Fruit fly (Drosophila melanogaster) whole organism, prepupa: Measurements from ENCODE around the gene CG5882.

Experiments used
- CG10631 ChIP-seq: fragments of 200-800 bp; sonication (Bioruptor generic); optimal IDR thresholded peaks from 2 replicates; lab custom pipeline; 2016; ENCODE audit warnings: missing biosample characterization, missing genetic modification characterization
- CG10669 ChIP-seq: fragments of 200-800 bp; sonication (Bioruptor generic); optimal IDR thresholded peaks from 3 replicates; lab custom pipeline; 2018; ENCODE audit warnings: missing biosample characterization, mild to moderate bottlenecking, missing genetic modification characterization, moderate library complexity
- CG11294 ChIP-seq: fragments of 200-800 bp; sonication (Bioruptor generic); IDR thresholded peaks from 2 replicates; pipeline ENCODE4 v1.3.6; 2022; ENCODE audit warnings: missing biosample characterization, missing genetic modification characterization
- CG15336 ChIP-seq: fragments of 200-800 bp; sonication (Bioruptor generic); IDR thresholded peaks from 2 replicates; pipeline ENCODE4 v1.3.6; 2022; ENCODE audit warnings: missing biosample characterization, missing genetic modification characterization
- CG1621 ChIP-seq: fragments of 200-800 bp; sonication (Bioruptor generic); optimal IDR thresholded peaks from 3 replicates; lab custom pipeline; 2018; ENCODE audit warnings: missing biosample characterization, mild to moderate bottlenecking, missing genetic modification characterization
- CG16779 ChIP-seq: fragments of 200-800 bp; sonication (Bioruptor generic); optimal IDR thresholded peaks from 3 replicates; lab custom pipeline; 2017; ENCODE audit warnings: missing biosample characterization, mild to moderate bottlenecking, missing genetic modification characterization
- CG3032 ChIP-seq: fragments of 200-800 bp; optimal IDR thresholded peaks from 2 replicates; lab custom pipeline; 2019; ENCODE audit warnings: missing biosample characterization, mild to moderate bottlenecking, missing genetic modification characterization, moderate library complexity
- CG31627 ChIP-seq: fragments of 200-800 bp; sonication (Bioruptor generic); optimal IDR thresholded peaks from 3 replicates; lab custom pipeline; 2016; ENCODE audit warnings: missing biosample characterization, missing genetic modification characterization
- CG32006 ChIP-seq: fragments of 200-800 bp; sonication (Bioruptor generic); optimal IDR thresholded peaks from 3 replicates; lab custom pipeline; 2017; ENCODE audit warnings: missing biosample characterization, mild to moderate bottlenecking, missing genetic modification characterization
- CG34406 ChIP-seq: fragments of 200-800 bp; sonication (Bioruptor generic); optimal IDR thresholded peaks from 3 replicates; lab custom pipeline; 2016; ENCODE audit warnings: missing biosample characterization, missing genetic modification characterization
- CG4318 ChIP-seq: fragments of 200-800 bp; sonication (Bioruptor generic); optimal IDR thresholded peaks from 3 replicates; lab custom pipeline; 2017; ENCODE audit warnings: missing biosample characterization, mild to moderate bottlenecking, missing genetic modification characterization
- CG6163 ChIP-seq: fragments of 200-800 bp; sonication (Bioruptor generic); IDR thresholded peaks from 3 replicates; pipeline ENCODE4 v1.3.6; 2022; ENCODE audit warnings: missing biosample characterization, missing genetic modification characterization
- CG6276 ChIP-seq: fragments of 200-800 bp; sonication (Bioruptor generic); optimal IDR thresholded peaks from 2 replicates; lab custom pipeline; 2017; ENCODE audit warnings: missing biosample characterization, mild to moderate bottlenecking, missing genetic modification characterization
- CG6792 ChIP-seq: fragments of 200-800 bp; sonication (Bioruptor generic); optimal IDR thresholded peaks from 3 replicates; lab custom pipeline; 2016; ENCODE audit warnings: missing biosample characterization, missing genetic modification characterization
- CG6808 ChIP-seq: fragments of 200-800 bp; sonication (Bioruptor generic); optimal IDR thresholded peaks from 3 replicates; lab custom pipeline; 2017; ENCODE audit warnings: missing biosample characterization, missing genetic modification characterization, mild to moderate bottlenecking, moderate library complexity, missing genetic modification reagents
- CG6854 ChIP-seq: fragments of 200-800 bp; sonication (Bioruptor generic); optimal IDR thresholded peaks from 2 replicates; lab custom pipeline; 2017; ENCODE audit warnings: missing biosample characterization, mild to moderate bottlenecking, missing genetic modification characterization
- CG7368 ChIP-seq: fragments of 200-800 bp; sonication (Bioruptor generic); optimal IDR thresholded peaks from 3 replicates; lab custom pipeline; 2016; ENCODE audit warnings: missing biosample characterization, missing genetic modification characterization
- CG8119 ChIP-seq: fragments of 200-800 bp; sonication (Bioruptor generic); IDR thresholded peaks from 3 replicates; pipeline ENCODE4 v1.3.6; 2022; ENCODE audit warnings: missing biosample characterization, missing genetic modification characterization
- CG8319 ChIP-seq: fragments of 200-800 bp; sonication (Bioruptor generic); optimal IDR thresholded peaks from 3 replicates; lab custom pipeline; 2016; ENCODE audit warnings: missing biosample characterization, missing genetic modification characterization
- CG8632 ChIP-seq: fragments of 200-800 bp; sonication (Bioruptor generic); optimal IDR thresholded peaks from 3 replicates; lab custom pipeline; 2016; ENCODE audit warnings: missing biosample characterization, missing genetic modification characterization
- CG9139 ChIP-seq: fragments of 200-800 bp; sonication (Bioruptor generic); optimal IDR thresholded peaks from 3 replicates; lab custom pipeline; 2017; ENCODE audit warnings: missing biosample characterization, mild to moderate bottlenecking, missing genetic modification characterization
- Eip78C ChIP-seq: fragments of 200-800 bp; sonication (Bioruptor generic); peaks from one replicate; lab custom pipeline; 2016; ENCODE audit warnings: missing biosample characterization, missing genetic modification characterization
- Eip93F ChIP-seq: fragments of 200-800 bp; sonication (Bioruptor generic); optimal IDR thresholded peaks from 2 replicates; lab custom pipeline; 2016; ENCODE audit warnings: missing biosample characterization, mild to moderate bottlenecking, missing genetic modification characterization
- Ets21C ChIP-seq: fragments of 200-800 bp; sonication (Bioruptor generic); optimal IDR thresholded peaks from 3 replicates; lab custom pipeline; 2016; ENCODE audit warnings: missing biosample characterization, missing genetic modification characterization
- Ets96B ChIP-seq: fragments of 200-800 bp; optimal IDR thresholded peaks from 2 replicates; lab custom pipeline; 2019; ENCODE audit warnings: missing biosample characterization, mild to moderate bottlenecking, missing genetic modification characterization, moderate library complexity
- Gug ChIP-seq: fragments of 200-800 bp; sonication (Bioruptor generic); IDR thresholded peaks from 2 replicates; pipeline ENCODE4 v1.3.6; 2022; ENCODE audit warnings: missing biosample characterization, missing genetic modification characterization
- Hr38 ChIP-seq: sonication (Bioruptor generic); optimal IDR thresholded peaks from 2 replicates; lab custom pipeline; 2016; ENCODE audit warnings: missing biosample characterization, missing genetic modification characterization
- Hr39 ChIP-seq: fragments of 200-800 bp; sonication (Bioruptor generic); optimal IDR thresholded peaks from 2 replicates; lab custom pipeline; 2016; ENCODE audit warnings: missing biosample characterization, missing genetic modification characterization
- Lpt ChIP-seq: fragments of 200-800 bp; sonication (Bioruptor generic); optimal IDR thresholded peaks from 3 replicates; lab custom pipeline; 2016; ENCODE audit warnings: missing biosample characterization, missing genetic modification characterization
- Sox102F ChIP-seq: fragments of 200-800 bp; sonication (Bioruptor generic); optimal IDR thresholded peaks from 2 replicates; lab custom pipeline; 2016; ENCODE audit warnings: missing biosample characterization, mild to moderate bottlenecking, missing genetic modification characterization
- Sox14 ChIP-seq: fragments of 200-800 bp; sonication (Bioruptor generic); optimal IDR thresholded peaks from 3 replicates; lab custom pipeline; 2016; ENCODE audit warnings: missing biosample characterization, missing genetic modification characterization
- Sox15 ChIP-seq: fragments of 200-800 bp; sonication (Bioruptor generic); optimal IDR thresholded peaks from 3 replicates; lab custom pipeline; 2016; ENCODE audit warnings: missing biosample characterization, missing genetic modification characterization
- achi ChIP-seq: fragments of 200-800 bp; sonication (Bioruptor generic); optimal IDR thresholded peaks from 3 replicates; lab custom pipeline; 2016; ENCODE audit warnings: missing biosample characterization, missing genetic modification characterization
- acj6 ChIP-seq: fragments of 200-800 bp; sonication (Bioruptor generic); optimal IDR thresholded peaks from 3 replicates; lab custom pipeline; 2016; ENCODE audit warnings: missing biosample characterization, missing genetic modification characterization
- cyc ChIP-seq: fragments of 200-800 bp; sonication (Bioruptor generic); optimal IDR thresholded peaks from 3 replicates; lab custom pipeline; 2016; ENCODE audit warnings: missing biosample characterization, missing genetic modification characterization
- dac ChIP-seq: fragments of 200-800 bp; sonication (Bioruptor generic); optimal IDR thresholded peaks from 2 replicates; lab custom pipeline; 2017; ENCODE audit warnings: missing biosample characterization, mild to moderate bottlenecking, missing genetic modification characterization
- dsx ChIP-seq: fragments of 200-800 bp; optimal IDR thresholded peaks from 3 replicates; lab custom pipeline; 2019; ENCODE audit warnings: missing biosample characterization, mild to moderate bottlenecking, missing genetic modification characterization, moderate library complexity; ENCODE audit not compliant: poor library complexity, severe bottlenecking
- eg ChIP-seq: fragments of 200-800 bp; sonication (Bioruptor generic); IDR thresholded peaks from 3 replicates; pipeline ENCODE4 v1.3.6; 2022; ENCODE audit warnings: missing biosample characterization, missing genetic modification characterization
- esn ChIP-seq: fragments of 200-800 bp; sonication (Bioruptor generic); optimal IDR thresholded peaks from 2 replicates; lab custom pipeline; 2016; ENCODE audit warnings: missing biosample characterization, mild to moderate bottlenecking, missing genetic modification characterization, moderate library complexity
- fd59A ChIP-seq: fragments of 200-800 bp; sonication (Bioruptor generic); optimal IDR thresholded peaks from 2 replicates; lab custom pipeline; 2017; ENCODE audit warnings: missing biosample characterization, mild to moderate bottlenecking, missing genetic modification characterization, missing genetic modification reagents
- fd85E ChIP-seq: fragments of 200-800 bp; sonication (Bioruptor generic); optimal IDR thresholded peaks from 3 replicates; lab custom pipeline; 2016; ENCODE audit warnings: missing biosample characterization, missing genetic modification characterization
- fkh ChIP-seq: fragments of 200-800 bp; sonication (Bioruptor generic); optimal IDR thresholded peaks from 3 replicates; lab custom pipeline; 2017; ENCODE audit warnings: missing biosample characterization, mild to moderate bottlenecking, missing genetic modification characterization, moderate library complexity
- lz ChIP-seq: fragments of 200-800 bp; sonication (Bioruptor generic); optimal IDR thresholded peaks from 3 replicates; lab custom pipeline; 2016; ENCODE audit warnings: missing biosample characterization, missing genetic modification characterization
- pdm3 ChIP-seq: fragments of 200-800 bp; sonication (Bioruptor generic); optimal IDR thresholded peaks from 3 replicates; lab custom pipeline; 2016; ENCODE audit warnings: missing biosample characterization, missing genetic modification characterization
- salr ChIP-seq, 2 experiments: fragments of 200-800 bp; sonication (Bioruptor generic); optimal IDR thresholded peaks; 3 replicates each; lab custom pipeline; 2016 to 2018; ENCODE audit warnings: missing biosample characterization in 2 of 2, missing genetic modification characterization in 2 of 2, mild to moderate bottlenecking in 1 of 2
- spab ChIP-seq: fragments of 200-800 bp; sonication (Bioruptor generic); optimal IDR thresholded peaks from 2 replicates; lab custom pipeline; 2017; ENCODE audit warnings: missing biosample characterization, mild to moderate bottlenecking, missing genetic modification characterization, missing genetic modification reagents
- ss ChIP-seq, 2 experiments: fragments of 200-800 bp; sonication (Bioruptor generic); optimal IDR thresholded peaks; 2 replicates in 1 of 2; 3 replicates in 1 of 2; lab custom pipeline; 2017 to 2018; ENCODE audit warnings: mild to moderate bottlenecking in 2 of 2, missing biosample characterization in 2 of 2, missing genetic modification characterization in 2 of 2, moderate library complexity in 1 of 2
- svp ChIP-seq: fragments of 200-800 bp; sonication (Bioruptor generic); peaks from one replicate; lab custom pipeline; 2016; ENCODE audit warnings: missing biosample characterization, missing genetic modification characterization
- topi ChIP-seq: fragments of 200-800 bp; sonication (Bioruptor generic); optimal IDR thresholded peaks from 3 replicates; lab custom pipeline; 2016; ENCODE audit warnings: missing biosample characterization, missing genetic modification characterization
- vri ChIP-seq: fragments of 200-800 bp; sonication (Bioruptor generic); optimal IDR thresholded peaks from 3 replicates; lab custom pipeline; 2016; ENCODE audit warnings: missing biosample characterization, mild to moderate bottlenecking, missing genetic modification characterization

The CG5882 gene

dm6 chr3R:27091106-27091505, 27.3 kb upstream of the CG5882 start, which contains the start of gene Cpr97Eb (continued):
- TF ChIP-seq Hr38 (GFP tag; lab: Kevin White, UChicago) = no peak
- no peak for TF ChIP-seq acj6 (GFP tag; lab: Kevin White, UChicago)
- no peak for TF ChIP-seq CG6808 (GFP tag; lab: Kevin White, UChicago)
- no peak for TF ChIP-seq fkh (GFP tag; lab: Kevin White, UChicago)

dm6 chr3R:27092263-27092662, 26.2 kb upstream of the CG5882 start:
- TF ChIP-seq fd85E (no peak), svp (GFP tag; lab: Kevin White, UChicago) (peak; percentile 68), topi (GFP tag; lab: Kevin White, UChicago) (peak; percentile 30), lz (GFP tag; lab: Kevin White, UChicago) (peak; percentile 1), eg (GFP tag; lab: Robert Waterston, UW) (peak; percentile 53; the same call in 2 of the 3 replicates), Sox15 (GFP tag; lab: Kevin White, UChicago) (no peak), CG7368 (GFP tag; lab: Kevin White, UChicago) (no peak), Ets96B (tag; lab: Kevin White, UChicago) (peak; percentile 30), pdm3 (GFP tag; lab: Kevin White, UChicago) (peak; percentile 25), Sox102F (GFP tag; lab: Kevin White, UChicago) (no peak), CG6276 (GFP tag; lab: Kevin White, UChicago) (no peak), Eip93F (GFP tag; lab: Kevin White, UChicago) (no peak), CG6792 (GFP tag; lab: Kevin White, UChicago) (peak; percentile 33), CG4318 (GFP tag; lab: Kevin White, UChicago) (no peak), acj6 (GFP tag; lab: Kevin White, UChicago) (peak; percentile 39), esn (GFP tag; lab: Kevin White, UChicago) (no peak), dac (GFP tag; lab: Kevin White, UChicago) (no peak), CG15336 (GFP tag; lab: Robert Waterston, UW) (peak; percentile 22; the same call in 1 of the 2 replicates), Sox14 (GFP tag; lab: Kevin White, UChicago) (peak; percentile 27), CG6854 (GFP tag; lab: Kevin White, UChicago) (no peak), Ets21C (GFP tag; lab: Kevin White, UChicago) (peak; percentile 5), CG10631 (GFP tag; lab: Kevin White, UChicago) (peak; percentile 32), ss (GFP tag; optimal IDR thresholded peaks at IDR 0.05; lab: Kevin White, UChicago) (peak; percentile 24 to 27), CG3032 (tag; lab: Kevin White, UChicago) (peak; percentile 31), cyc (peak; percentile 16), spab (GFP tag; lab: Kevin White, UChicago) (peak; percentile 4), salr (GFP tag; optimal IDR thresholded peaks at IDR 0.05; lab: Kevin White, UChicago) (no peak), CG9139 (GFP tag; lab: Kevin White, UChicago) (no peak), CG16779 (tag; lab: Kevin White, UChicago) (no peak), CG11294 (no peak), CG6808 (GFP tag; lab: Kevin White, UChicago) (peak; percentile 19), Hr39 (GFP tag; lab: Kevin White, UChicago) (peak; percentile 17), CG10669 (peak; percentile 35), Eip78C (GFP tag; lab: Kevin White, UChicago) (peak; percentile 62), dsx (GFP tag; lab: Kevin White, UChicago) (peak; percentile 20), CG31627 (peak; percentile 18), CG32006 (peak; percentile 44), achi (GFP tag; lab: Kevin White, UChicago) (peak; percentile 36), Lpt (no peak), CG8119 (GFP tag; lab: Robert Waterston, UW) (peak; percentile 29; the same call in 1 of the 3 replicates), CG1621 (tag; lab: Kevin White, UChicago) (peak; percentile 22), Gug (GFP tag; lab: Robert Waterston, UW) (no peak), CG8632 (GFP tag; lab: Kevin White, UChicago) (no peak), vri (GFP tag; lab: Kevin White, UChicago) (peak; percentile 27), fd59A (GFP tag; lab: Kevin White, UChicago) (peak; percentile 3), CG8319 (no peak), CG6163 (GFP tag; lab: Robert Waterston, UW) (peak; percentile 79), CG34406 (GFP tag; lab: Kevin White, UChicago) (no peak)
